Worm (Caenorhabditis elegans): ENCODE measurements around the gene fbxb-59.

DNA sequence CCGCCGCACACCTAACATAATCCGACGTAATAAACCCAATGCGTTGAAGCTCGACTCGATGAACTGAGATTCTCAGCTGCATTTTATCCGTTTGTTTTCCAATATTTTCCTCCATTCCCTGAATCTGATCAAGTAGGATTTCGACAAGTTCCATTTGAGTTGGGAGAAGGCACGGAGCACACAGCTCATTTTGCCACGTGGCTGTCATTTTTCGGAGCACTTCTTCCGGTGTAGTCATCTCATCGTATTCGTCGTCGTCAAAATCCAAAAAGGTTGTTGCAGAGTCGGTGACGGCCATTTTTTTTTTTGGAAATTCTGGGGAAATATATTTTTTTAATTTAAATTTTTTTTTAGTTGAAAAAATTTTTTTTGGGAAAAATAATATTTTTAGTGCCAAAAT lies 31.4 kb upstream of the fbxb-59 start, which contains the start of gene sld-5:
- TF ChIP-seq dmd-4 (tag; optimal IDR thresholded peaks at IDR 0.05; ENCODE audit: borderline replicate concordance) (no peak), ceh-45 (GFP tag; IDR thresholded peaks at IDR 0.05) (no peak), pha-4 (tag; optimal IDR thresholded peaks at IDR 0.05) (no peak), ceh-30 (tag; optimal IDR thresholded peaks at IDR 0.05) (no peak), sox-4 (tag; optimal IDR thresholded peaks at IDR 0.05) (no peak), nfya-1 (tag; optimal IDR thresholded peaks at IDR 0.05) (no peak), pag-3 (tag; optimal IDR thresholded peaks at IDR 0.05; ENCODE audit: borderline replicate concordance) (no peak), pqm-1 (tag; optimal IDR thresholded peaks at IDR 0.05) (no peak), ceh-24 (tag; optimal IDR thresholded peaks at IDR 0.05) (no peak), zip-5 (tag; optimal IDR thresholded peaks at IDR 0.05) (no peak), ceh-6 (GFP tag; optimal IDR thresholded peaks at IDR 0.05) (no peak)

Data from whole organism, late embryonic.